Worm (Caenorhabditis elegans) whole organism, L2 larva: Measurements from ENCODE around the gene ech-6.

Source experiments
- Y55F3AM.14 ChIP-seq: fragments of 200-800 bp; sonication (Bioruptor generic); optimal IDR thresholded peaks from 2 replicates; lab custom pipeline; 2018; ENCODE audit warnings: mild to moderate bottlenecking, missing genetic modification characterization, missing compliant biosample characterization
- aly-2 ChIP-seq: fragments of 150-350 bp; optimal IDR thresholded peaks from 2 replicates; lab custom pipeline; 2014; ENCODE audit warnings: missing biosample characterization, missing genetic modification characterization
- blmp-1 ChIP-seq: sonication (generic microtip); optimal IDR thresholded peaks from 2 replicates; lab custom pipeline; 2017; ENCODE audit warnings: missing genetic modification characterization, mild to moderate bottlenecking, missing compliant biosample characterization, antibody characterized with exemption, moderate library complexity; ENCODE audit not compliant: insufficient read depth
- ceh-82 ChIP-seq: fragments of 150-350 bp; optimal IDR thresholded peaks from 2 replicates; lab custom pipeline; 2014; ENCODE audit warnings: missing biosample characterization, missing genetic modification characterization
- fos-1 ChIP-seq: fragments of 150-350 bp; optimal IDR thresholded peaks from 2 replicates; lab custom pipeline; 2014; ENCODE audit warnings: missing biosample characterization, missing genetic modification characterization
- gmeb-1 ChIP-seq: fragments of 150-350 bp; optimal IDR thresholded peaks from 2 replicates; lab custom pipeline; 2014; ENCODE audit warnings: missing biosample characterization, missing genetic modification characterization
- lin-13 ChIP-seq: fragments of 150-350 bp; optimal IDR thresholded peaks from 2 replicates; lab custom pipeline; 2014; ENCODE audit warnings: missing biosample characterization, missing genetic modification reagents, missing genetic modification characterization
- lin-39 ChIP-seq: fragments of 150-350 bp; optimal IDR thresholded peaks from 2 replicates; lab custom pipeline; 2014; ENCODE audit warnings: missing biosample characterization, missing genetic modification reagents, missing genetic modification characterization
- lsy-2 ChIP-seq, 2 experiments: fragments of 150-350 bp in 1 of 2; sonication (generic microtip) in 1 of 2; optimal IDR thresholded peaks; 2 replicates each; lab custom pipeline; 2014 to 2017; ENCODE audit warnings: missing biosample characterization in 2 of 2, missing genetic modification characterization in 2 of 2
- nhr-23 ChIP-seq: fragments of 150-350 bp; optimal IDR thresholded peaks from 2 replicates; lab custom pipeline; 2014; ENCODE audit warnings: missing biosample characterization, missing genetic modification reagents, missing genetic modification characterization
- nhr-77 ChIP-seq: fragments of 150-350 bp; optimal IDR thresholded peaks from 2 replicates; lab custom pipeline; 2014; ENCODE audit warnings: missing biosample characterization, missing genetic modification characterization
- peb-1 ChIP-seq: fragments of 150-350 bp; optimal IDR thresholded peaks from 2 replicates; lab custom pipeline; 2014; ENCODE audit warnings: missing biosample characterization, missing genetic modification characterization
- unc-55 ChIP-seq: fragments of 150-350 bp; sonication (generic microtip); optimal IDR thresholded peaks from 3 replicates; lab custom pipeline; 2014; ENCODE audit warnings: missing biosample characterization, missing genetic modification reagents, missing genetic modification characterization
- unc-62 ChIP-seq: fragments of 150-350 bp; optimal IDR thresholded peaks from 2 replicates; lab custom pipeline; 2014; ENCODE audit warnings: missing biosample characterization, missing genetic modification reagents, missing genetic modification characterization

DNA sequence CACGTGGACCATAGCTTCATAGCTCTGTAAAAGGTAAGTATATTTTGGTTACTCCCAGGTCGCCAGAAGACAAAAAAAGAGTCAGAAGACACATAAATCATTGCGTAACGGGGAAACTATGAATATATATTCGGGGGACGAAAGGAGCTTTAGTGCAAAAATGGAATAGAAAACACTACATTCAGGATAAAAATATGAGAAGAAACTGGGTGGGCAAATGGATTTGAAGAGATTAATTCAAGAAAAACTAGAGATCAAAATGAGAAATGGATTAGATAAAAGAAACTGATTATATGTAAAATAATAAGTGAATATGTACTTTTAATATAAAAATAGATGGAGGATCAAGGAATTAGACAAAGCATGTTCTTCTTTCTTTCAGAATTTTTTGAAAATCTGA lies 25.2 kb downstream of the ech-6 start, which contains the start of gene C07A9.12:
- TF ChIP-seq nhr-77 (tag; lab: Kevin White, UChicago) (no peak), unc-62 (GFP tag; lab: Kevin White, UChicago) (no peak), ceh-82 (tag; lab: Kevin White, UChicago) (no peak), lin-39 (tag; lab: Kevin White, UChicago) (no peak), fos-1 (tag; lab: Kevin White, UChicago) (no peak), lsy-2 (tag; optimal IDR thresholded peaks at IDR 0.05; lab: Kevin White, UChicago) (no peak), unc-55 (GFP tag; lab: Kevin White, UChicago) (no peak), lin-13 (GFP tag; lab: Kevin White, UChicago) (no peak), Y55F3AM.14 (GFP tag; lab: Kevin White, UChicago) (no peak), nhr-23 (no peak), blmp-1 (tag; lab: Kevin White, UChicago) (no peak), gmeb-1 (tag; lab: Kevin White, UChicago) (no peak), peb-1 (tag; lab: Kevin White, UChicago) (no peak), aly-2 (tag; lab: Kevin White, UChicago) (no peak)
